Worm (Caenorhabditis elegans) whole organism, midembryonic: Measurements from ENCODE around the gene fox-1.

ENCODE experiments used
- T22C8.4 ChIP-seq: fragments of 200-800 bp; sonication (Bioruptor generic); IDR thresholded peaks from 2 replicates; pipeline ENCODE4 v1.3.6; 2022; ENCODE audit warnings: missing genetic modification characterization, missing compliant biosample characterization
- cog-1 ChIP-seq: sonication (generic microtip); optimal IDR thresholded peaks from 2 replicates; lab custom pipeline; 2016; ENCODE audit warnings: missing genetic modification characterization, missing compliant biosample characterization
- flt-1 ChIP-seq: fragments of 200-800 bp; sonication (Bioruptor generic); IDR thresholded peaks from 2 replicates; pipeline ENCODE4 v1.3.6; 2022; ENCODE audit warnings: missing genetic modification characterization, missing compliant biosample characterization
- klf-2 ChIP-seq: fragments of 200-800 bp; sonication (Bioruptor generic); conservative IDR thresholded peaks from 2 replicates; pipeline ENCODE4 v1.3.6; 2022; ENCODE audit warnings: missing genetic modification reagents, missing genetic modification characterization, missing compliant biosample characterization
- med-1 ChIP-seq: sonication (generic microtip); optimal IDR thresholded peaks from 2 replicates; lab custom pipeline; 2017; ENCODE audit warnings: missing genetic modification characterization, mild to moderate bottlenecking, missing compliant biosample characterization, antibody characterized with exemption, missing genetic modification reagents; ENCODE audit not compliant: insufficient read depth
- ref-1 ChIP-seq: fragments of 200-800 bp; sonication (Bioruptor generic); conservative IDR thresholded peaks from 2 replicates; pipeline ENCODE4 v1.3.6; 2022; ENCODE audit warnings: missing genetic modification reagents, missing genetic modification characterization, missing compliant biosample characterization
- ztf-23 ChIP-seq: fragments of 200-800 bp; sonication (Bioruptor generic); IDR thresholded peaks from 2 replicates; pipeline ENCODE4 v1.3.6; 2022; ENCODE audit warnings: missing genetic modification reagents, missing genetic modification characterization, missing compliant biosample characterization
- ztf-29 ChIP-seq: fragments of 200-800 bp; sonication (Bioruptor generic); IDR thresholded peaks from 2 replicates; pipeline ENCODE4 v1.3.6; 2022; ENCODE audit warnings: missing genetic modification reagents, missing genetic modification characterization, missing compliant biosample characterization

DNA sequence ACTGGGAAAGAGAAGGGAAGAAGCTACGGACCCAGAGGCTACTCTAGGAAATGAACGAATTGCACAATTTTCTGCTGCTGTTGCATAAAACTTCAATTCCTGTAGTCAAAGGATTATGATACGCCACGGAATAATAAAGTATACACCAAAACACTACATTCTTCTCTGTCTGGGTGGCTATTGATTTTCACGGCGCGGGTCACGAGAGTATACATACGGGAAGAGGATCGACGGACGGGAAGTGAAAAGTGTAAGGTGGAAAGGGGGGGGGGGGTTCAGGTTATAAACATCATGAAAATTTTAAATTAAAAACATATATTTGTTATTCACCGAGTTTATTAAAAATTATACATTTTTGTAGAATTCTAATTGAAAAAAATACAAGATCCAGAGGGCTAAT, 20.4 kb downstream of the fox-1 start:
- TF ChIP-seq cog-1 (tag; lab: Kevin White, UChicago): no peak
- no peak for TF ChIP-seq flt-1 (GFP tag; lab: Robert Waterston, UW)
- TF ChIP-seq ztf-29 (GFP tag; lab: Robert Waterston, UW): no peak
- no peak for TF ChIP-seq T22C8.4 (GFP tag; lab: Robert Waterston, UW)
- TF ChIP-seq ref-1 (GFP tag; lab: Robert Waterston, UW): no peak
- no peak for TF ChIP-seq med-1 (GFP tag; lab: Kevin White, UChicago)
- no peak for TF ChIP-seq ztf-23 (GFP tag; lab: Robert Waterston, UW)
- TF ChIP-seq klf-2: no peak
